Worm (Caenorhabditis elegans): Measurements from ENCODE around the gene Y57E12B.1.

Gene Y57E12B.1

DNA sequence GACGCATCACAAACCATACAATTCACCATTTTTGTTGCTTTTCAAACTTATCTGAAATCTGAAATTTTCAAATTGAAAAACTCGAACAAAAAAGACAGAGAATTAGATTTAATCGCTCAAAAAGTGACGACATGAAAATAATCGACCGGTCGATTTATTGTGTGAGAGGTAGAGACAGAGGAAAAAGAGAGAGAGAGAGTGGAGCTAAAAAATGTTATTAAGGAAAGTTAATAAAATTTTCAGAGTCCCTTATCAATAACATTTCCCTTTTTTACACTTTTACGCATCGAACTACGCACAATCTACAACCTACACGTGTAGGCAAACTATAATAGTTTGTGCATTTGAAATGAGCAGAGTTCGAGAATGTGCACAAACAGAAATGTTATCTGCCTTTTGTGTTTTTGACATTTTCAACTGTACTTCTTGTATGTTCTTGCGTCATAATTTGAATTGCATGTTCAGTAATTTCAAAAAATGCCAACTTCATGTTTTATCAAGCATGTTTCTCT lies 48.8 kb downstream of the Y57E12B.1 start, which contains the start of gene nhr-107:
Gene nhr-107 (minus strand): TSS at position 51 of the 512 bp plus-strand sequence.
- TF ChIP-seq zip-8 (tag; optimal IDR thresholded peaks at IDR 0.05) (peak; percentile 22), ceh-83 (GFP tag; optimal IDR thresholded peaks at IDR 0.05) (no peak)

Measured in whole organism, mixed stage, embryonic.